Worm (Caenorhabditis elegans): ENCODE data around the gene C25D7.16.

Gene C25D7.16

ce11 chrV:15059534-15059933, 3.6 kb downstream of the C25D7.16 start, which contains the start of the genes mcm-3 and C25D7.15:
Gene mcm-3 (minus strand): TSS chrV:15059599.
Gene C25D7.15 (plus strand): TSS chrV:15059808.
- TF ChIP-seq nhr-48 (tag; optimal IDR thresholded peaks at IDR 0.05) (peak; percentile 12), F44E2.7 (GFP tag; IDR thresholded peaks at IDR 0.05) (no peak), F26F4.8 (GFP tag; conservative IDR thresholded peaks at IDR 0.05) (no peak), mes-2 (tag; optimal IDR thresholded peaks at IDR 0.05; ENCODE audit: poor library complexity, severe bottlenecking) (peak; percentile 64), unc-130 (GFP tag; optimal IDR thresholded peaks at IDR 0.05) (peak; percentile 25), nhr-76 (tag; optimal IDR thresholded peaks at IDR 0.05) (no peak), ceh-20 (GFP tag; IDR thresholded peaks at IDR 0.05) (no peak), madf-9 (GFP tag; conservative IDR thresholded peaks at IDR 0.05) (no peak), egl-27 (tag; optimal IDR thresholded peaks at IDR 0.05) (no peak), daf-16 (GFP tag; optimal IDR thresholded peaks at IDR 0.05) (no peak), daf-16 (tag; optimal IDR thresholded peaks at IDR 0.05) (peak; percentile 70), lin-38 (GFP tag; IDR thresholded peaks at IDR 0.05) (peak; percentile 66), nhr-6 (tag; optimal IDR thresholded peaks at IDR 0.05) (peak; percentile 79), hif-1 (tag; optimal IDR thresholded peaks at IDR 0.05) (no peak), dpl-1 (GFP tag; optimal IDR thresholded peaks at IDR 0.05) (peak; percentile 85), nhr-77 (tag; optimal IDR thresholded peaks at IDR 0.05) (no peak), aly-2 (tag; optimal IDR thresholded peaks at IDR 0.05) (no peak), hlh-11 (tag; optimal IDR thresholded peaks at IDR 0.05) (peak; percentile 5)

ce11 chrV:15060595-15060994, 4.6 kb downstream of the C25D7.16 start:
- TF ChIP-seq snpc-1.2 (GFP tag; IDR thresholded peaks at IDR 0.05) (no peak), unc-62 (GFP tag; optimal IDR thresholded peaks at IDR 0.05 in 1 of 2) (peak in 1 of 2 experiments; percentile 18), unc-62 (tag; optimal IDR thresholded peaks at IDR 0.05) (no peak), aha-1 (tag) (peak; percentile 73)

ce11 chrV:15063987-15064386, 8.0 kb downstream of the C25D7.16 start, which contains the start of gene rap-2:
Gene rap-2 (minus strand): TSS chrV:15064087.
- TF ChIP-seq gei-8 (GFP tag; optimal IDR thresholded peaks at IDR 0.05) (no peak), zfp-2 (tag; optimal IDR thresholded peaks at IDR 0.05) (no peak), ceh-44 (GFP tag; IDR thresholded peaks at IDR 0.05) (no peak), lin-38 (GFP tag; IDR thresholded peaks at IDR 0.05) (no peak), ceh-20 (GFP tag; IDR thresholded peaks at IDR 0.05) (no peak), ZK337.2 (GFP tag; IDR thresholded peaks at IDR 0.05) (no peak), jun-1 (tag; optimal IDR thresholded peaks at IDR 0.05) (no peak), ama-1 (optimal IDR thresholded peaks at IDR 0.05) (no peak), unc-39 (tag; optimal IDR thresholded peaks at IDR 0.05) (no peak), aha-1 (tag) (no peak), lin-1 (GFP tag; IDR thresholded peaks at IDR 0.05) (no peak), nhr-41 (GFP tag; IDR thresholded peaks at IDR 0.05) (no peak), daf-19 (GFP tag; conservative IDR thresholded peaks at IDR 0.05) (no peak), hmg-1.1 (GFP tag; IDR thresholded peaks at IDR 0.05) (no peak), nhr-6 (tag; optimal IDR thresholded peaks at IDR 0.05) (no peak), F37D6.2 (tag; optimal IDR thresholded peaks at IDR 0.05) (no peak), mxl-2 (GFP tag; conservative IDR thresholded peaks at IDR 0.05) (no peak)

- peak; percentile 56 for TF ChIP-seq hlh-11 (tag; optimal IDR thresholded peaks at IDR 0.05)
- TF ChIP-seq mxl-3 (GFP tag; optimal IDR thresholded peaks at IDR 0.05): no peak
- no peak for TF ChIP-seq lin-1 (GFP tag; IDR thresholded peaks at IDR 0.05)
- TF ChIP-seq daf-16 (GFP tag; optimal IDR thresholded peaks at IDR 0.05): no peak
- no peak for TF ChIP-seq daf-16 (tag; optimal IDR thresholded peaks at IDR 0.05)
- TF ChIP-seq F44E2.7 (GFP tag; IDR thresholded peaks at IDR 0.05): no peak
- TF ChIP-seq nhr-6 (tag; optimal IDR thresholded peaks at IDR 0.05): peak; percentile 60
- TF ChIP-seq Y75B8A.6 (GFP tag; IDR thresholded peaks at IDR 0.05): no peak
- TF ChIP-seq ceh-32 (tag; optimal IDR thresholded peaks at IDR 0.05; ENCODE audit: poor library complexity): no peak
- no peak for TF ChIP-seq F37D6.2 (tag; optimal IDR thresholded peaks at IDR 0.05)
- TF ChIP-seq spr-1 (tag; optimal IDR thresholded peaks at IDR 0.05): no peak
- TF ChIP-seq lin-38 (GFP tag; IDR thresholded peaks at IDR 0.05): 0 out of 2 replicates have a peak, but pooled peaks have one; percentile 7
- TF ChIP-seq unc-130 (GFP tag; optimal IDR thresholded peaks at IDR 0.05): no peak
- TF ChIP-seq gei-8 (GFP tag; optimal IDR thresholded peaks at IDR 0.05): no peak
- no peak for TF ChIP-seq skn-1 (tag; optimal IDR thresholded peaks at IDR 0.05)
- TF ChIP-seq F49E8.2 (tag; optimal IDR thresholded peaks at IDR 0.05; ENCODE audit: borderline replicate concordance): no peak
- TF ChIP-seq zfp-3 (GFP tag; conservative IDR thresholded peaks at IDR 0.05): no peak
- TF ChIP-seq rbr-2 (tag; optimal IDR thresholded peaks at IDR 0.05): peak; percentile 15
- TF ChIP-seq ceh-44 (GFP tag; IDR thresholded peaks at IDR 0.05): no peak
- TF ChIP-seq nhr-102 (tag; optimal IDR thresholded peaks at IDR 0.05): no peak
- no peak for TF ChIP-seq daf-19 (GFP tag; conservative IDR thresholded peaks at IDR 0.05)
- TF ChIP-seq Y5F2A.4 (GFP tag; optimal IDR thresholded peaks at IDR 0.05): no peak
Measured at ce11 chrV:15065068-15065744, 9.2 kb downstream of the C25D7.16 start, which contains the start of gene C25D7.9. Gene C25D7.9 (plus strand): TSS chrV:15065135.
